Worm (Caenorhabditis elegans): ENCODE measurements around the gene C18B10.6.

- TF ChIP-seq flt-1 (GFP tag; IDR thresholded peaks at IDR 0.05) = no peak
- TF ChIP-seq ref-1 (GFP tag; conservative IDR thresholded peaks at IDR 0.05) = no peak
- no peak for TF ChIP-seq med-1 (GFP tag; optimal IDR thresholded peaks at IDR 0.05; ENCODE audit: insufficient read depth)
- TF ChIP-seq tab-1 (GFP tag; IDR thresholded peaks at IDR 0.05) = no peak
- TF ChIP-seq ztf-29 (GFP tag; IDR thresholded peaks at IDR 0.05) = no peak
- TF ChIP-seq klf-2 (GFP tag; conservative IDR thresholded peaks at IDR 0.05) = no peak
- TF ChIP-seq cog-1 (tag; optimal IDR thresholded peaks at IDR 0.05) = no peak
Measured at ce11 chrV:7528816-7529215, 48.0 kb upstream of the C18B10.6 start, which contains the start of gene C54F6.5.

All from whole organism, midembryonic.